Fruit fly (Drosophila melanogaster): Measurements from ENCODE around the gene ninaB.

ninaB gene

dm6 chr3R:13711735-13712134 is 11.4 kb downstream of the ninaB start, which contains the start of the genes primo-1 and primo-2:
primo-1 (minus strand) TSS chr3R:13711835.
primo-2 (minus strand) TSS chr3R:13711835.
- TF ChIP-seq CG13204 (GFP tag; optimal IDR thresholded peaks at IDR 0.05) (no peak), Ets98B (GFP tag; IDR thresholded peaks at IDR 0.05) (no peak), CG12605 (GFP tag; IDR thresholded peaks at IDR 0.05) (no peak), Snoo (tag; optimal IDR thresholded peaks at IDR 0.05) (no peak), gl (tag; optimal IDR thresholded peaks at IDR 0.05) (no peak), CG34367 (tag; optimal IDR thresholded peaks at IDR 0.05) (no peak), CG8159 (tag; optimal IDR thresholded peaks at IDR 0.05) (no peak), CG17806 (tag; optimal IDR thresholded peaks at IDR 0.05) (no peak), CG8301 (tag; optimal IDR thresholded peaks at IDR 0.05) (no peak), Pif1B (GFP tag; optimal IDR thresholded peaks at IDR 0.05) (no peak), CG4496 (GFP tag; IDR thresholded peaks at IDR 0.05) (no peak), CG14655 (GFP tag; optimal IDR thresholded peaks at IDR 0.05) (no peak), CG15710 (tag; optimal IDR thresholded peaks at IDR 0.05) (no peak), rn (GFP tag; IDR thresholded peaks at IDR 0.05) (no peak)

dm6 chr3R:13713541-13713940 is 13.2 kb downstream of the ninaB start:
- TF ChIP-seq Snoo (tag; optimal IDR thresholded peaks at IDR 0.05): peak; percentile 28
- no peak for TF ChIP-seq CG10348 (GFP tag; IDR thresholded peaks at IDR 0.05)
- no peak for TF ChIP-seq fd96Ca (GFP tag; IDR thresholded peaks at IDR 0.05)
- TF ChIP-seq Pif1B (GFP tag; optimal IDR thresholded peaks at IDR 0.05): peak; percentile 7
- TF ChIP-seq CG15710 (tag; optimal IDR thresholded peaks at IDR 0.05): peak; percentile 64
- peak; percentile 32; the same call in 1 of the 2 replicates for TF ChIP-seq CG32121 (GFP tag; IDR thresholded peaks at IDR 0.05)
- TF ChIP-seq D1 (tag; optimal IDR thresholded peaks at IDR 0.05): no peak
- TF ChIP-seq rn (GFP tag; IDR thresholded peaks at IDR 0.05): no peak
- peak; percentile 69 for TF ChIP-seq CG9948 (tag; optimal IDR thresholded peaks at IDR 0.05)
- TF ChIP-seq Pif1A (GFP tag; optimal IDR thresholded peaks at IDR 0.05): peak; percentile 18
- no peak for TF ChIP-seq CG13204 (GFP tag; optimal IDR thresholded peaks at IDR 0.05)
- TF ChIP-seq CG34367 (tag; optimal IDR thresholded peaks at IDR 0.05): peak; percentile 54
- TF ChIP-seq CG14655 (GFP tag; optimal IDR thresholded peaks at IDR 0.05): peak; percentile 69
- TF ChIP-seq CG8159 (tag; optimal IDR thresholded peaks at IDR 0.05): peak; percentile 77
- peak; percentile 62 for TF ChIP-seq CG8301 (tag; optimal IDR thresholded peaks at IDR 0.05)
- no peak; the same call in 1 of the 2 replicates for TF ChIP-seq Ets98B (GFP tag; IDR thresholded peaks at IDR 0.05)
- peak; percentile 44; the same call in 2 of the 3 replicates for TF ChIP-seq CG4496 (GFP tag; IDR thresholded peaks at IDR 0.05)
- TF ChIP-seq CG12605 (GFP tag; IDR thresholded peaks at IDR 0.05): peak; percentile 38; the same call in 1 of the 2 replicates
- TF ChIP-seq CG17806 (tag; optimal IDR thresholded peaks at IDR 0.05): peak; percentile 60
- no peak for TF ChIP-seq EcR (GFP tag; optimal IDR thresholded peaks at IDR 0.05)
- TF ChIP-seq gl (tag; optimal IDR thresholded peaks at IDR 0.05): no peak

dm6 chr3R:13713984-13714532 is 13.7 kb downstream of the ninaB start:
- TF ChIP-seq Ets98B (GFP tag; IDR thresholded peaks at IDR 0.05): peak; percentile 52
- TF ChIP-seq CG10348 (GFP tag; IDR thresholded peaks at IDR 0.05): no peak
- TF ChIP-seq fd96Ca (GFP tag; IDR thresholded peaks at IDR 0.05): no peak
- peak; percentile 20 for TF ChIP-seq CG8159 (tag; optimal IDR thresholded peaks at IDR 0.05)
- peak; percentile 16 for TF ChIP-seq gl (tag; optimal IDR thresholded peaks at IDR 0.05)
- TF ChIP-seq CG14655 (GFP tag; optimal IDR thresholded peaks at IDR 0.05): no peak
- no peak for TF ChIP-seq CG34367 (tag; optimal IDR thresholded peaks at IDR 0.05)
- no peak for TF ChIP-seq CG13204 (GFP tag; optimal IDR thresholded peaks at IDR 0.05)
- peak; percentile 39 for TF ChIP-seq Pif1A (GFP tag; optimal IDR thresholded peaks at IDR 0.05)
- no peak for TF ChIP-seq CG15710 (tag; optimal IDR thresholded peaks at IDR 0.05)
- peak; percentile 9 for TF ChIP-seq Pif1B (GFP tag; optimal IDR thresholded peaks at IDR 0.05)
- no peak for TF ChIP-seq CG8301 (tag; optimal IDR thresholded peaks at IDR 0.05)
- TF ChIP-seq CG4496 (GFP tag; IDR thresholded peaks at IDR 0.05): peak; percentile 45; the same call in 2 of the 3 replicates
- no peak for TF ChIP-seq CG32121 (GFP tag; IDR thresholded peaks at IDR 0.05)
- no peak for TF ChIP-seq Snoo (tag; optimal IDR thresholded peaks at IDR 0.05)
- TF ChIP-seq rn (GFP tag; IDR thresholded peaks at IDR 0.05): no peak
- no peak for TF ChIP-seq CG17806 (tag; optimal IDR thresholded peaks at IDR 0.05)
- no peak for TF ChIP-seq D1 (tag; optimal IDR thresholded peaks at IDR 0.05)
- no peak for TF ChIP-seq CG12605 (GFP tag; IDR thresholded peaks at IDR 0.05)
- no peak for TF ChIP-seq CG9948 (tag; optimal IDR thresholded peaks at IDR 0.05)
- TF ChIP-seq EcR (GFP tag; optimal IDR thresholded peaks at IDR 0.05): no peak

dm6 chr3R:13715012-13715673 is 14.8 kb downstream of the ninaB start, which contains the start of gene kmr:
kmr (plus strand) TSS chr3R:13715207.
- TF ChIP-seq gl (tag; optimal IDR thresholded peaks at IDR 0.05): peak; percentile 27
- TF ChIP-seq Pif1A (GFP tag; optimal IDR thresholded peaks at IDR 0.05): peak; percentile 63
- peak; percentile 73 for TF ChIP-seq EcR (GFP tag; optimal IDR thresholded peaks at IDR 0.05)
- peak; percentile 7 for TF ChIP-seq Pif1B (GFP tag; optimal IDR thresholded peaks at IDR 0.05)
- peak; percentile 64; the same call in 2 of the 3 replicates for TF ChIP-seq CG4496 (GFP tag; IDR thresholded peaks at IDR 0.05)
- peak; percentile 62; the same call in 1 of the 2 replicates for TF ChIP-seq Ets98B (GFP tag; IDR thresholded peaks at IDR 0.05)
- TF ChIP-seq D1 (tag; optimal IDR thresholded peaks at IDR 0.05): no peak
- TF ChIP-seq CG34367 (tag; optimal IDR thresholded peaks at IDR 0.05): no peak
- no peak for TF ChIP-seq Snoo (tag; optimal IDR thresholded peaks at IDR 0.05)
- no peak; the same call in 2 of the 3 replicates for TF ChIP-seq fd96Ca (GFP tag; IDR thresholded peaks at IDR 0.05)
- peak; percentile 65 for TF ChIP-seq CG13204 (GFP tag; optimal IDR thresholded peaks at IDR 0.05)
- no peak for TF ChIP-seq CG14655 (GFP tag; optimal IDR thresholded peaks at IDR 0.05)
- peak; percentile 50 for TF ChIP-seq CG32121 (GFP tag; IDR thresholded peaks at IDR 0.05)
- TF ChIP-seq CG9948 (tag; optimal IDR thresholded peaks at IDR 0.05): no peak
